Fruit fly (Drosophila melanogaster) whole organism, embryonic: ENCODE data around the gene Cyt-c-p.

Experiments used
- C15 ChIP-seq: fragments of 200-800 bp; sonication (Bioruptor generic); IDR thresholded peaks from 3 replicates; pipeline ENCODE4 v1.3.6; 2022; ENCODE audit warnings: missing biosample characterization, missing genetic modification characterization
- CG10274 ChIP-seq: fragments of 200-800 bp; sonication (Bioruptor generic); optimal IDR thresholded peaks from 3 replicates; lab custom pipeline; 2017; ENCODE audit warnings: missing biosample characterization, mild to moderate bottlenecking, missing genetic modification characterization
- CG11085 ChIP-seq: fragments of 200-800 bp; sonication (Bioruptor generic); IDR thresholded peaks from 2 replicates; pipeline ENCODE4 v1.3.6; 2022; ENCODE audit warnings: missing biosample characterization, missing genetic modification characterization
- CG11504 ChIP-seq: fragments of 200-800 bp; sonication (Bioruptor generic); optimal IDR thresholded peaks from 3 replicates; lab custom pipeline; 2019; ENCODE audit warnings: missing biosample characterization, mild to moderate bottlenecking, missing genetic modification characterization, moderate library complexity
- CG12071 ChIP-seq: fragments of 200-800 bp; sonication (Bioruptor generic); optimal IDR thresholded peaks from 3 replicates; lab custom pipeline; 2018; ENCODE audit warnings: missing biosample characterization, mild to moderate bottlenecking, missing genetic modification characterization
- CG12104 ChIP-seq: fragments of 200-800 bp; sonication (Bioruptor generic); optimal IDR thresholded peaks from 3 replicates; lab custom pipeline; 2016; ENCODE audit warnings: missing biosample characterization, missing genetic modification characterization
- CG13775 ChIP-seq: fragments of 200-800 bp; sonication (Bioruptor generic); optimal IDR thresholded peaks from 3 replicates; lab custom pipeline; 2017; ENCODE audit warnings: missing biosample characterization, mild to moderate bottlenecking, missing genetic modification characterization
- CG14710 ChIP-seq: fragments of 200-800 bp; sonication (Bioruptor generic); optimal IDR thresholded peaks from 3 replicates; lab custom pipeline; 2019; ENCODE audit warnings: missing biosample characterization, mild to moderate bottlenecking, missing genetic modification characterization, moderate library complexity
- CG17385 ChIP-seq: fragments of 200-800 bp; sonication (Bioruptor generic); optimal IDR thresholded peaks from 3 replicates; lab custom pipeline; 2018; ENCODE audit warnings: missing biosample characterization, mild to moderate bottlenecking, missing genetic modification characterization
- CG2202 ChIP-seq: fragments of 200-800 bp; sonication (Bioruptor generic); optimal IDR thresholded peaks from 2 replicates; lab custom pipeline; 2018; ENCODE audit warnings: missing biosample characterization, mild to moderate bottlenecking, missing genetic modification characterization
- CG31365 ChIP-seq: fragments of 200-800 bp; sonication (Bioruptor generic); optimal IDR thresholded peaks from 2 replicates; lab custom pipeline; 2018; ENCODE audit warnings: missing biosample characterization, mild to moderate bottlenecking, missing genetic modification characterization
- CG31388 ChIP-seq: fragments of 200-800 bp; sonication (Bioruptor generic); optimal IDR thresholded peaks from 2 replicates; lab custom pipeline; 2016; ENCODE audit warnings: missing biosample characterization, missing genetic modification characterization
- CG32767 ChIP-seq: fragments of 200-800 bp; sonication (Bioruptor generic); IDR thresholded peaks from 2 replicates; pipeline ENCODE4 v1.3.6; 2022; ENCODE audit warnings: missing biosample characterization, missing genetic modification characterization
- CG3995 ChIP-seq: fragments of 200-800 bp; sonication (Bioruptor generic); optimal IDR thresholded peaks from 3 replicates; lab custom pipeline; 2016; ENCODE audit warnings: missing biosample characterization, missing genetic modification characterization
- CG4360 ChIP-seq: fragments of 200-800 bp; sonication (Bioruptor generic); IDR thresholded peaks from 2 replicates; pipeline ENCODE4 v1.3.6; 2022; ENCODE audit warnings: missing biosample characterization, missing genetic modification characterization
- CG4730 ChIP-seq: fragments of 200-800 bp; sonication (Bioruptor generic); IDR thresholded peaks from 2 replicates; pipeline ENCODE4 v1.3.6; 2022; ENCODE audit warnings: missing biosample characterization, missing genetic modification characterization
- CG6254 ChIP-seq: fragments of 200-800 bp; sonication (Bioruptor generic); optimal IDR thresholded peaks from 3 replicates; lab custom pipeline; 2017; ENCODE audit warnings: mild to moderate bottlenecking, missing biosample characterization, missing genetic modification reagents, missing genetic modification characterization
- CG7928 ChIP-seq: fragments of 200-800 bp; sonication (Bioruptor generic); optimal IDR thresholded peaks from 2 replicates; lab custom pipeline; 2017; ENCODE audit warnings: missing biosample characterization, mild to moderate bottlenecking, missing genetic modification characterization
- CG9727 ChIP-seq: fragments of 200-800 bp; sonication (Bioruptor generic); optimal IDR thresholded peaks from 3 replicates; lab custom pipeline; 2017; ENCODE audit warnings: missing biosample characterization, mild to moderate bottlenecking, missing genetic modification characterization
- CoRest ChIP-seq: fragments of 200-800 bp; sonication (Bioruptor generic); optimal IDR thresholded peaks from 3 replicates; lab custom pipeline; 2018; ENCODE audit warnings: missing biosample characterization, mild to moderate bottlenecking, missing genetic modification characterization, moderate library complexity
- D19A ChIP-seq: fragments of 200-800 bp; optimal IDR thresholded peaks from 3 replicates; lab custom pipeline; 2019; ENCODE audit warnings: missing biosample characterization, mild to moderate bottlenecking, missing genetic modification characterization, moderate library complexity
- Ets65A ChIP-seq: fragments of 200-800 bp; sonication (Bioruptor generic); peaks from one replicate; lab custom pipeline; 2016; ENCODE audit warnings: missing biosample characterization, missing genetic modification characterization
- Gsc ChIP-seq: fragments of 200-800 bp; sonication (Bioruptor generic); IDR thresholded peaks from 2 replicates; pipeline ENCODE4 v1.3.6; 2022; ENCODE audit warnings: missing biosample characterization, missing genetic modification characterization
- HLH54F ChIP-seq: fragments of 200-800 bp; sonication (Bioruptor generic); optimal IDR thresholded peaks from 3 replicates; lab custom pipeline; 2016; ENCODE audit warnings: missing biosample characterization, missing genetic modification characterization
- Hmr ChIP-seq: fragments of 200-800 bp; sonication (Bioruptor generic); optimal IDR thresholded peaks from 3 replicates; lab custom pipeline; 2017; ENCODE audit warnings: mild to moderate bottlenecking, missing biosample characterization, missing genetic modification reagents, missing genetic modification characterization
- Hr39 ChIP-seq: fragments of >200 bp; optimal IDR thresholded peaks from 2 replicates; lab custom pipeline; 2017
- Hr51 ChIP-seq, 2 experiments: fragments of 200-800 bp; sonication (Bioruptor generic); optimal IDR thresholded peaks; 2 replicates in 1 of 2; 3 replicates in 1 of 2; lab custom pipeline; 2016 to 2018; ENCODE audit warnings: missing biosample characterization in 2 of 2, missing genetic modification characterization in 2 of 2, mild to moderate bottlenecking in 1 of 2, moderate library complexity in 1 of 2
- Lhr ChIP-seq: fragments of 200-800 bp; sonication (Bioruptor generic); optimal IDR thresholded peaks from 3 replicates; lab custom pipeline; 2017; ENCODE audit warnings: mild to moderate bottlenecking, missing biosample characterization, missing genetic modification reagents, missing genetic modification characterization
- NFAT ChIP-seq: fragments of 200-800 bp; sonication (Bioruptor generic); IDR thresholded peaks from 2 replicates; pipeline ENCODE4 v1.3.6; 2022; ENCODE audit warnings: missing biosample characterization, missing genetic modification characterization
- NfI ChIP-seq: fragments of 200-800 bp; sonication (Bioruptor generic); optimal IDR thresholded peaks from 3 replicates; lab custom pipeline; 2018; ENCODE audit warnings: missing biosample characterization, mild to moderate bottlenecking, missing genetic modification characterization, moderate library complexity
- PHDP ChIP-seq: fragments of 200-800 bp; sonication (Bioruptor generic); optimal IDR thresholded peaks from 3 replicates; lab custom pipeline; 2018; ENCODE audit warnings: missing biosample characterization, mild to moderate bottlenecking, missing genetic modification characterization, moderate library complexity
- Scr ChIP-seq: fragments of 200-800 bp; sonication (Bioruptor generic); IDR thresholded peaks from 2 replicates; pipeline ENCODE4 v1.3.6; 2022; ENCODE audit warnings: missing biosample characterization, missing genetic modification characterization; ENCODE audit not compliant: partially characterized antibody
- Vsx1 ChIP-seq: fragments of 200-800 bp; sonication (Bioruptor generic); optimal IDR thresholded peaks from 2 replicates; lab custom pipeline; 2017; ENCODE audit warnings: missing biosample characterization, mild to moderate bottlenecking, missing genetic modification characterization, missing genetic modification reagents
- ash1 ChIP-seq: fragments of 200-800 bp; sonication (Bioruptor generic); optimal IDR thresholded peaks from 2 replicates; lab custom pipeline; 2018; ENCODE audit warnings: missing biosample characterization, mild to moderate bottlenecking, missing genetic modification characterization
- bab2 ChIP-seq: fragments of 200-800 bp; sonication (Bioruptor generic); optimal IDR thresholded peaks from 2 replicates; lab custom pipeline; 2016; ENCODE audit warnings: missing biosample characterization, missing genetic modification characterization
- chif ChIP-seq, 2 experiments: fragments of 200-800 bp; sonication (Bioruptor generic); optimal IDR thresholded peaks; 3 replicates each; lab custom pipeline; 2016; ENCODE audit warnings: missing biosample characterization in 2 of 2, missing genetic modification characterization in 2 of 2
- gro ChIP-seq: fragments of 200-800 bp; sonication (Bioruptor generic); optimal IDR thresholded peaks from 2 replicates; lab custom pipeline; 2016; ENCODE audit warnings: missing biosample characterization, missing genetic modification characterization
- gt ChIP-seq: fragments of 200-800 bp; sonication (Bioruptor generic); IDR thresholded peaks from 2 replicates; pipeline ENCODE4 v1.3.6; 2022; ENCODE audit warnings: missing biosample characterization, missing genetic modification characterization
- h ChIP-seq: fragments of >200 bp; optimal IDR thresholded peaks from 2 replicates; lab custom pipeline; 2017
- jumu ChIP-seq: fragments of 200-800 bp; sonication (Bioruptor generic); optimal IDR thresholded peaks from 3 replicates; lab custom pipeline; 2016; ENCODE audit warnings: missing biosample characterization, missing genetic modification characterization
- lbe ChIP-seq: fragments of 200-800 bp; sonication (Bioruptor generic); optimal IDR thresholded peaks from 2 replicates; lab custom pipeline; 2016; ENCODE audit warnings: missing biosample characterization, mild to moderate bottlenecking, missing genetic modification characterization
- luna ChIP-seq: fragments of 200-800 bp; sonication (Bioruptor generic); optimal IDR thresholded peaks from 2 replicates; lab custom pipeline; 2016; ENCODE audit warnings: missing biosample characterization, missing genetic modification characterization
- oc ChIP-seq: fragments of 200-800 bp; sonication (Bioruptor generic); optimal IDR thresholded peaks from 2 replicates; lab custom pipeline; 2018; ENCODE audit warnings: missing biosample characterization, mild to moderate bottlenecking, missing genetic modification characterization, moderate library complexity
- pfk ChIP-seq: fragments of 200-800 bp; sonication (Bioruptor generic); optimal IDR thresholded peaks from 2 replicates; lab custom pipeline; 2018; ENCODE audit warnings: missing biosample characterization, mild to moderate bottlenecking, missing genetic modification characterization, moderate library complexity
- phol ChIP-seq: fragments of 200-800 bp; sonication (Bioruptor generic); optimal IDR thresholded peaks from 3 replicates; lab custom pipeline; 2018; ENCODE audit warnings: missing biosample characterization, mild to moderate bottlenecking, missing genetic modification characterization, moderate library complexity
- pita ChIP-seq: fragments of 200-800 bp; sonication (Bioruptor generic); optimal IDR thresholded peaks from 2 replicates; lab custom pipeline; 2017; ENCODE audit warnings: missing biosample characterization, mild to moderate bottlenecking, missing genetic modification characterization
- shn ChIP-seq: fragments of 200-800 bp; sonication (Bioruptor generic); optimal IDR thresholded peaks from 3 replicates; lab custom pipeline; 2016; ENCODE audit warnings: missing biosample characterization, missing genetic modification characterization
- yki ChIP-seq: fragments of >200 bp; optimal IDR thresholded peaks from 3 replicates; lab custom pipeline; 2018
- z ChIP-seq: fragments of 200-800 bp; sonication (Bioruptor generic); IDR thresholded peaks from 3 replicates; pipeline ENCODE4 v1.3.6; 2022; ENCODE audit warnings: missing biosample characterization, missing genetic modification characterization
- zen2 ChIP-seq: fragments of 200-800 bp; sonication (Bioruptor generic); IDR thresholded peaks from 3 replicates; pipeline ENCODE4 v1.3.6; 2022; ENCODE audit warnings: missing biosample characterization, missing genetic modification characterization; ENCODE audit not compliant: partially characterized antibody

Cyt-c-p gene

DNA sequence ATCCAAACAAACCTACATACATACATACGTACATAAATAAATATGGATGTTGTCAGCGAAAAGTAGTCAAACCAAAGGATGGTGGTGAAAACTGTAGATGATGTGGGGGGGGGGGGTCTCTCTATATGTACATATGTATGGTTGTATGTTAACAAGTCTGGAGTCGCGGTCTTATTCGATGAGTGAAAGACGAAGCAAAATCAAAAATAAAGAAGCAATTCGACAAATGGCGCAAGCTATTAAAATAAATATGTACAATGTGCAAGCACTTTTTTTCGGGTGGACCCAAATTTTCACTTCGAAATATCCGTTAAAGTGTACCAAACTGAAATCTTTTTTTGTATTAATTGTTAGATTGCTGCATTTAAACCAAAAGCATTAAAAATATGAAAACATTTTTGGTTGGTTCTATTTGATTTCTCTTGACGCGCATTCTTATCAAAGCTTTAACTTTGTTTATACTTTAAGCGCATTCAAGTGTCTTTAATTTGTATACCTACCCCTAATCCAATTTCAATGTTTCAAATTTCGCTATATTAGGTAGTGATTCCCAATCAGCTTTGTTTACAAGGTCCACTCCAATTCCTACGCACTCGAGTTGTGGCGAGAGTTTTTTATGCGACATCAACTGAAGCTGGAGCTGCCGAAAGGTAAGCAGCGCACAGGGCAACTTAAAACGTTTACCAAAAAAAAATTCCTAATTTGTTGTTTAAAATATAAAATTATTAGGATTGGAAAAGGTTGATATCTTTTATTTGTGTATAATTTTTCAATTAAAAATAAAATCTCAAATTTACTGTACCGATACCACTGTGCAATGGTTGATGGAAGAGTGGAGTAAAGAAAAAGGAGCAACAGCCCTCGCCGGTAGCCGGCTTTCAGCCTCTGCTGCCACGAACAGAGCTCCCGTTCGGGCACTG is 35.5 kb upstream of the Cyt-c-p start, which contains the start of gene CG31807 (continued):
- TF ChIP-seq CG11085 (GFP tag; lab: Robert Waterston, UW), result no peak
- peak; percentile 8 for TF ChIP-seq CG3995 (GFP tag; lab: Kevin White, UChicago)
- TF ChIP-seq CG4360 (GFP tag; lab: Robert Waterston, UW), result no peak
- TF ChIP-seq D19A (tag; lab: Kevin White, UChicago), result peak; percentile 73
- TF ChIP-seq CG31388 (GFP tag; lab: Kevin White, UChicago), result peak; percentile 18
- no peak for TF ChIP-seq C15 (GFP tag; lab: Robert Waterston, UW)
- peak; percentile 55 for TF ChIP-seq gro
- TF ChIP-seq CG14710 (tag; lab: Kevin White, UChicago), result peak; percentile 41
- TF ChIP-seq CG12104 (GFP tag; lab: Kevin White, UChicago), result peak; percentile 72
- TF ChIP-seq z (GFP tag; lab: Robert Waterston, UW), result no peak
- TF ChIP-seq pita (GFP tag; lab: Kevin White, UChicago), result no peak
- peak; percentile 75 for TF ChIP-seq shn (GFP tag; lab: Kevin White, UChicago)
- TF ChIP-seq oc, result peak; percentile 65
- peak; percentile 10 for TF ChIP-seq Lhr
- TF ChIP-seq lbe (GFP tag; lab: Kevin White, UChicago), result peak; percentile 76
- peak; percentile 82 for TF ChIP-seq Hmr (GFP tag; lab: Kevin White, UChicago)
- peak; percentile 78 for TF ChIP-seq CG17385 (GFP tag; lab: Kevin White, UChicago)
- TF ChIP-seq h (lab: Kevin White, UChicago), result no peak
- TF ChIP-seq phol (tag; lab: Kevin White, UChicago), result peak; percentile 75
- TF ChIP-seq CG2202 (tag; lab: Kevin White, UChicago), result peak; percentile 52
- TF ChIP-seq NFAT (GFP tag; lab: Robert Waterston, UW), result 0 out of 2 replicates have a peak, but pooled peaks have one; percentile 14
- TF ChIP-seq CG4730 (GFP tag; lab: Robert Waterston, UW), result peak; percentile 52
- TF ChIP-seq CG6254 (GFP tag; lab: Kevin White, UChicago), result peak; percentile 53
- peak; percentile 63 for TF ChIP-seq CoRest
- TF ChIP-seq CG7928 (GFP tag; lab: Kevin White, UChicago), result no peak
- TF ChIP-seq CG31365 (tag; lab: Kevin White, UChicago), result no peak
- peak; percentile 67 for TF ChIP-seq Vsx1 (GFP tag; lab: Kevin White, UChicago)
- TF ChIP-seq Gsc (GFP tag; lab: Robert Waterston, UW), result no peak
- peak; percentile 83 for TF ChIP-seq NfI (GFP tag; lab: Kevin White, UChicago)
- TF ChIP-seq bab2, result peak; percentile 59
- TF ChIP-seq yki (lab: Kevin White, UChicago), result no peak
- TF ChIP-seq CG32767 (GFP tag; lab: Robert Waterston, UW), result no peak
- TF ChIP-seq CG9727 (GFP tag; lab: Kevin White, UChicago), result peak; percentile 56
- TF ChIP-seq gt (GFP tag; lab: Robert Waterston, UW), result no peak
- peak; percentile 87 for TF ChIP-seq PHDP
- peak; percentile 87 for TF ChIP-seq CG11504
- TF ChIP-seq luna (GFP tag; lab: Kevin White, UChicago), result no peak
- TF ChIP-seq CG13775 (GFP tag; lab: Kevin White, UChicago), result peak; percentile 78
- no peak for TF ChIP-seq Hr39 (lab: Kevin White, UChicago)
- no peak for TF ChIP-seq jumu (GFP tag; lab: Kevin White, UChicago)
- no peak for TF ChIP-seq pfk (GFP tag; lab: Kevin White, UChicago)
- peak; percentile 88 for TF ChIP-seq Ets65A (GFP tag; lab: Kevin White, UChicago)
- TF ChIP-seq Scr (GFP tag; lab: Robert Waterston, UW), result no peak
- TF ChIP-seq ash1 (GFP tag; lab: Kevin White, UChicago), result no peak
- TF ChIP-seq zen2 (GFP tag; lab: Robert Waterston, UW), result no peak
- peak; percentile 59 for TF ChIP-seq CG12071
- peak; percentile 52 for TF ChIP-seq HLH54F (GFP tag; lab: Kevin White, UChicago)
- TF ChIP-seq chif (GFP tag; optimal IDR thresholded peaks at IDR 0.05; lab: Kevin White, UChicago), result peak; percentile 30 to 63
- peak; percentile 24 to 90 for TF ChIP-seq Hr51 (GFP tag; optimal IDR thresholded peaks at IDR 0.05; lab: Kevin White, UChicago)
- TF ChIP-seq CG10274, result peak; percentile 5
